Fruit fly (Drosophila melanogaster): ENCODE data around the gene CG33272.

The CG33272 gene

DNA sequence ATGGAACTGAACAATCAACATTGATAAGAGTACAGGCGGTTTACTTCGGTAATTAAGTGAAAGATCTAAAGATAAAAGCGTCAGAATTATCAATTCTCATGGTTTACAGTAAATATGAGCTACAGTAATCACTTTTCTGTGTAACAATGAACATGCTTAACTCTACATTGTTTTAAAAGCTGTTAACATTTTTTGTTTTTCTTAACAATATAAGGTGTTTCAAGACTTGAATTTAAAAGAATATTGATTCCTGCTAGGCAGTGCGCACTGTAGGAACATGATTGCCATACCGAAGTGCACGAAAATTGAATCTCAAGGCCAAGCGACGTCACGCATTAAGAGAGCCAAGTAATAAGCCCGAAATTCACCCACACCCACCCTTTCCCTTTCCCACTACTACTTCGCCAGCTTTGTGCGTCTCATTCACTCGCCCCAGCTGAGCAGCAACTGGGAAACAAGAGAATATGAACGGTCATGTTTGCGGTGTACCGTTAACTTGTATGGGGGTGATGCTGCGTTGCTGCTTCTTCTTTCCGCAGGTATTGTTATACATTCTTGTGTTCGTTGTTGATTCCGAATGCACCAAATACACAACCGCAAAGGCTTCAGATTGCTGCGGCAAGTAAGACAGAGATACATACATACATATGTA is 19.0 kb downstream of the CG33272 start (continued):
- no peak for TF ChIP-seq sima (GFP tag; optimal IDR thresholded peaks at IDR 0.05)
- peak; percentile 24 for TF ChIP-seq CG7928 (GFP tag; optimal IDR thresholded peaks at IDR 0.05)
- peak; percentile 17 for TF ChIP-seq pnt (GFP tag; optimal IDR thresholded peaks at IDR 0.05)
- TF ChIP-seq CG15601 (tag; optimal IDR thresholded peaks at IDR 0.05): no peak
- TF ChIP-seq CG14441 (GFP tag; IDR thresholded peaks at IDR 0.05): peak; percentile 78
- TF ChIP-seq run (tag; optimal IDR thresholded peaks at IDR 0.05): peak; percentile 5
- peak; percentile 20 for TF ChIP-seq nau (GFP tag; optimal IDR thresholded peaks at IDR 0.05)
- TF ChIP-seq wdn (GFP tag; IDR thresholded peaks at IDR 0.05): peak; percentile 46; the same call in 1 of the 2 replicates
- TF ChIP-seq CG6765 (GFP tag; optimal IDR thresholded peaks at IDR 0.05): no peak
- no peak for TF ChIP-seq CG17802 (tag; optimal IDR thresholded peaks at IDR 0.05)
- peak; percentile 54; the same call in 1 of the 2 replicates for TF ChIP-seq CG11247 (GFP tag; IDR thresholded peaks at IDR 0.05)
- TF ChIP-seq MESR4 (GFP tag; optimal IDR thresholded peaks at IDR 0.05): no peak
- peak; percentile 57 for TF ChIP-seq CG7786 (GFP tag; optimal IDR thresholded peaks at IDR 0.05)
- TF ChIP-seq onecut (GFP tag; IDR thresholded peaks at IDR 0.05): peak; percentile 42; the same call in 1 of the 2 replicates
- TF ChIP-seq CG6689 (GFP tag; IDR thresholded peaks at IDR 0.05): peak; percentile 56; the same call in 1 of the 2 replicates
- peak; percentile 72 for TF ChIP-seq CG18599 (GFP tag; optimal IDR thresholded peaks at IDR 0.05)
- peak; percentile 68 for TF ChIP-seq CG13424 (tag; optimal IDR thresholded peaks at IDR 0.05)
- peak; percentile 58; the same call in 1 of the 2 replicates for TF ChIP-seq H2.0 (GFP tag; IDR thresholded peaks at IDR 0.05)
- TF ChIP-seq D19B (GFP tag; optimal IDR thresholded peaks at IDR 0.05): peak; percentile 51
- peak; percentile 7 for TF ChIP-seq en (GFP tag; optimal IDR thresholded peaks at IDR 0.05)
- peak; percentile 9 for TF ChIP-seq CG12299 (tag; optimal IDR thresholded peaks at IDR 0.05)
- TF ChIP-seq ase (GFP tag; IDR thresholded peaks at IDR 0.05): peak; percentile 46; the same call in 1 of the 3 replicates
- no peak for TF ChIP-seq CG7987 (GFP tag; optimal IDR thresholded peaks at IDR 0.05)
- TF ChIP-seq NK7.1 (GFP tag; optimal IDR thresholded peaks at IDR 0.05): no peak
- peak; percentile 30 for TF ChIP-seq CG10274 (GFP tag; optimal IDR thresholded peaks at IDR 0.05)
- TF ChIP-seq h (optimal IDR thresholded peaks at IDR 0.05): no peak
- TF ChIP-seq CG16813 (GFP tag; IDR thresholded peaks at IDR 0.05; ENCODE audit: partially characterized antibody): no peak
- TF ChIP-seq gro (GFP tag; optimal IDR thresholded peaks at IDR 0.05): peak; percentile 77
- no peak for TF ChIP-seq Dref (GFP tag; IDR thresholded peaks at IDR 0.05)
- peak; percentile 71; the same call in 2 of the 3 replicates for TF ChIP-seq CG34422 (GFP tag; IDR thresholded peaks at IDR 0.05)
- TF ChIP-seq sob (GFP tag; IDR thresholded peaks at IDR 0.05): peak; percentile 80
- peak; percentile 61 for TF ChIP-seq BtbVII (GFP tag; optimal IDR thresholded peaks at IDR 0.05)
- TF ChIP-seq CG1233 (GFP tag; optimal IDR thresholded peaks at IDR 0.05): no peak
- TF ChIP-seq grau (tag; optimal IDR thresholded peaks at IDR 0.05): peak; percentile 96
- TF ChIP-seq NFAT (GFP tag; IDR thresholded peaks at IDR 0.05): no peak
- no peak for TF ChIP-seq CG43689 (GFP tag; IDR thresholded peaks at IDR 0.05)
- TF ChIP-seq pita (GFP tag; optimal IDR thresholded peaks at IDR 0.05): no peak
- no peak for TF ChIP-seq nerfin-2 (GFP tag; IDR thresholded peaks at IDR 0.05; ENCODE audit: partially characterized antibody)
- TF ChIP-seq CG15269 (tag; optimal IDR thresholded peaks at IDR 0.05): peak; percentile 79
- peak; percentile 14 for TF ChIP-seq pum (GFP tag; optimal IDR thresholded peaks at IDR 0.05)
- TF ChIP-seq CG4820 (GFP tag; optimal IDR thresholded peaks at IDR 0.05): peak; percentile 65
- no peak for TF ChIP-seq CG30431 (GFP tag; optimal IDR thresholded peaks at IDR 0.05)
- TF ChIP-seq tx (GFP tag; optimal IDR thresholded peaks at IDR 0.05): peak; percentile 30
- TF ChIP-seq Fer2 (tag; optimal IDR thresholded peaks at IDR 0.05): no peak
- TF ChIP-seq Sox102F (GFP tag; optimal IDR thresholded peaks at IDR 0.05): peak; percentile 67
- TF ChIP-seq lab (GFP tag; optimal IDR thresholded peaks at IDR 0.05): peak; percentile 82
- peak; percentile 72; the same call in 1 of the 2 replicates for TF ChIP-seq ranshi (GFP tag; IDR thresholded peaks at IDR 0.05)
- peak; percentile 16 for TF ChIP-seq CG11723 (GFP tag; optimal IDR thresholded peaks at IDR 0.05)
- TF ChIP-seq CG10267 (tag; optimal IDR thresholded peaks at IDR 0.05): peak; percentile 44
- TF ChIP-seq Nf-YC (tag; optimal IDR thresholded peaks at IDR 0.05): peak; percentile 20
